Fruit fly (Drosophila melanogaster): Measurements from ENCODE around the gene DnaJ-1.
A peak's percentile ranks its signal among the peaks of the same experiment; 100 is the strongest.

DnaJ-1 gene

DNA sequence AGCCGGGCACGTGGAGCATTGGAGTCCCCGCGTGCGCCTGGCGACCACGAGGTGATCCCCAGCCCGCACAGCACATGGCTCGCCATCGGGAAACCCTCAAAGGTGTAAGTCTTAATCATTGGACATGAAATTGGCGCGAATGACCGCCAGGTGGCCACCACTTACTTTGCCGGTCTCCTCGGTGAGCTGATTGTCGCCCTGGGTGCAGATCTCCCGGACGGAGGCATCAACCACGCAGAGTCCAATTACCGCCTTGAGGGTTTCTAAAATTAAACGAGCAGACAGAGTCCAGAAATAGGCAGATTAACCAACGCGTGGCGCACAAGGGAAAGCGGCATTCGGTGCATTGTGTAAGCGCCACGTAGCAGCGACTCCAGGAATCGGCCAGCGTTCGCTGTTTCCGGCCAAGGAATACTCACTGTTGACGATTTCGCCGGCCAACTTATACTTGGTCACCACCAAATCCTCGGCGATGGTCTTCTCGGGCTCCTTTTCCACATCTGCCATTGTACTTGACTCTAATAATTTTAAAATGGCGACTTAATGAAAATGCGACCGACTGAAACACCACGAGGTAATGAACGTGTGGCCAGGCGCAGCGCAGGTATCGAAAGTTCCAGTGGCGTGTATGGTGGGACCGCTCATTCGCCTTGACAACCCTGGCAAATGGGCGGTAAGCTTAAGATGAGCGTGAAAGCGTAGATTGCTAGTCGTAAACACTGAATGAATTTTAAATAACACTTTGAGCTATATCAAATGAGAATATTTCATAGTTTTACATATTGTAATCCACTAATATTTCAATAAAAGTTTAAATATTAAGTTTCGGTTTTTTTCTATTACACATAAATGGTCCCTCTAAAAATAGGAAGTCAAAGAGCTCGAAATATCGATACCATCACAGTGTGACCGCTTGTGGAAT lies 13.2 kb upstream of the DnaJ-1 start, which contains the start of gene CG10576:
Gene CG10576 (minus strand): TSS at position 781 of the 922 bp plus-strand sequence.
- TF ChIP-seq CG32121 (GFP tag; IDR thresholded peaks at IDR 0.05) = no peak

DNA sequence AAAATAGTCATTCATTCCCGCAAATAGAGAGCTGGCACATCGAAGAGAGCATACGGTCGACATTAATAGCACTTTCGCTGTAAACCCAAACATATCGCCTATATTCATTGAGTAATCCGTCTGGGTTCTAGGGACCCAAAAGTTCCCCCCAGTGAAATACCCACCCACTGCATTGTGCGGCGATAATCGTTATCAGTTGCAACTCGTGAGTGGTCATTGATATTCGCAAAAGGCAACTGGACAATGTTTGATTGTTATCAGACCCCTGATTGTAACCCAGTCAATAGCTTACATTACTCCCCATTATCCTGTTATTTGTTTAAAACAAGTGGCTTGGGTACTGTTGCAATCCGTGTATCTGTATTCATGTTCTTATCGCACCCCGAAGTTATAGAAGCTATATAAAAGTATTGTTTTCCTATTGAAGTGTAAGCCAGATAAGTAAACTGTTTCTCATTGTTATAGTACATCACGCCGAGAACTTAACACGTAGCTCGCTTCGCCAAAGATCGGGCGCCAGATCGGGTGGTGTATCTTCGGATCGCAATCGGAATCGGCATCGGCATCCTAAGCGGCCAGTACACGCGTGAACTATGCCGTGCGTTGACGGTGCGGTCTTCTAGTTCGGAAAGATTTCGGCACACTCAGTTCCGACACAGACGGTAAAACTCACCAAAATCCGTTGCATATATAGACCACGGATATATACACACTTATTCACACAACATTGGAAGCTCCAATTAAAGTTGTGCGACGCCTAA lies 1.8 kb upstream of the DnaJ-1 start:
- TF ChIP-seq Snoo (tag; optimal IDR thresholded peaks at IDR 0.05) = no peak
- TF ChIP-seq CG12605 (GFP tag; IDR thresholded peaks at IDR 0.05) = 0 out of 2 replicates have a peak, but pooled peaks have one; percentile 15
- peak; percentile 17 for TF ChIP-seq EcR (GFP tag; optimal IDR thresholded peaks at IDR 0.05)

DNA sequence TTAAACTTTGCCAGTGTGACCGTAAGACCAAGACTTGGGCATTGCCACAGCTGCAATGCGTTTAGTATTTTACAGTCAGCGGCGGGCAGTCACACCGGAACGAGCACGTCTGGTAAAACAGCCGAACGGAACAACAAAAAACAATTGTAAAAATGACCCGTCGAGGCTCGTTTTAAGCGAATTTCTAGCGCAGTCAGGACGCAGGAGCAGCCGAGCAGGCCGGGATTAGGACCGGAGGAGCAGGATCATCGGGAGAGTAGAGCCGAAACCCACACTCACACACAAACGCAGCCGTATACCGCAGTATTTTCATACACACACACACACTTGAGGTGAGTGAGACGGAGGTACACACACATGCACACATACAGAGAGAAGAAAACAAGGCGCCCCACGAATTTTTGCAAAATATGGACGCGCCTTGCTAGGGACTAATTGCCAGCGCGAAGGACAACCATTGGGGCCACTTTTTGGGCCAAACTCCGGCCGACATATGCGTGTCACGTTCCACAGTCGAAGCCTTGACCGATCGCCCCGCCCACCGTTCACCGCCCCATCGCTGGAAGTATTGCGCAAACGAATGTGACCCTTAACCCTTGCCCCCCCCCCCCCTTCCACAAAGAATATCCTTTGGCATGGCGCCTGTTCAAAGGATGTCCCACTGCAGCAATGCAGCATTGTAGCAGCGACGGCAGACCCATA lies 1.1 kb upstream of the DnaJ-1 start, which contains the start of gene Usp47:
Gene Usp47 (plus strand): TSS at position 71 of the 702 bp plus-strand sequence.
- TF ChIP-seq EcR (GFP tag; optimal IDR thresholded peaks at IDR 0.05) = peak; percentile 22
- TF ChIP-seq CG13204 (GFP tag; optimal IDR thresholded peaks at IDR 0.05) = peak; percentile 25
- TF ChIP-seq gl (tag; optimal IDR thresholded peaks at IDR 0.05) = peak; percentile 3
- no peak for TF ChIP-seq CG15710 (tag; optimal IDR thresholded peaks at IDR 0.05)
- TF ChIP-seq CG17806 (tag; optimal IDR thresholded peaks at IDR 0.05) = peak; percentile 21
- no peak for TF ChIP-seq Pif1B (GFP tag; optimal IDR thresholded peaks at IDR 0.05)
- TF ChIP-seq CG10348 (GFP tag; IDR thresholded peaks at IDR 0.05) = no peak
- no peak for TF ChIP-seq D1 (tag; optimal IDR thresholded peaks at IDR 0.05)
- peak; percentile 47; the same call in 1 of the 2 replicates for TF ChIP-seq CG32121 (GFP tag; IDR thresholded peaks at IDR 0.05)
- no peak for TF ChIP-seq rn (GFP tag; IDR thresholded peaks at IDR 0.05)
- TF ChIP-seq Ets98B (GFP tag; IDR thresholded peaks at IDR 0.05) = no peak
- TF ChIP-seq CG34367 (tag; optimal IDR thresholded peaks at IDR 0.05) = no peak
- TF ChIP-seq CG14655 (GFP tag; optimal IDR thresholded peaks at IDR 0.05) = no peak
- no peak for TF ChIP-seq CG8159 (tag; optimal IDR thresholded peaks at IDR 0.05)
- TF ChIP-seq Snoo (tag; optimal IDR thresholded peaks at IDR 0.05) = no peak

DNA sequence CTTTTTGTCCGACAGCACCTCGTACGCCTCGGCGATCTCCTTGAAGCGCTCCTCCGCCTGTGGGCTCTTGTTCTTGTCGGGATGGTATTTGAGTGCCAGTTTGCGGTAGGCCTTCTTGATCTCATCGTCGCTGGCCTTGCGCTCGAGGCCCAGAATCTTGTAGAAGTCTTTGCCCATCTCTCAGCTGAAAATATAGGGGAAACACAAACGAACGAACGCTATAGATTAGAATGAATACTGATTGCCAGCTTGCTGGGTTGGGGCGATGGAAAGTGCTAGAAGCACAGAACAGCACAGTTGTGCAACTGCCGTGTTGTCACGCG lies 611 bp downstream of the DnaJ-1 start:
- TF ChIP-seq CG13204 (GFP tag; optimal IDR thresholded peaks at IDR 0.05) (no peak), EcR (GFP tag; optimal IDR thresholded peaks at IDR 0.05) (no peak), fd96Ca (GFP tag; IDR thresholded peaks at IDR 0.05) (no peak), CG9948 (tag; optimal IDR thresholded peaks at IDR 0.05) (no peak), CG32121 (GFP tag; IDR thresholded peaks at IDR 0.05) (no peak), CG34367 (tag; optimal IDR thresholded peaks at IDR 0.05) (no peak)

DNA sequence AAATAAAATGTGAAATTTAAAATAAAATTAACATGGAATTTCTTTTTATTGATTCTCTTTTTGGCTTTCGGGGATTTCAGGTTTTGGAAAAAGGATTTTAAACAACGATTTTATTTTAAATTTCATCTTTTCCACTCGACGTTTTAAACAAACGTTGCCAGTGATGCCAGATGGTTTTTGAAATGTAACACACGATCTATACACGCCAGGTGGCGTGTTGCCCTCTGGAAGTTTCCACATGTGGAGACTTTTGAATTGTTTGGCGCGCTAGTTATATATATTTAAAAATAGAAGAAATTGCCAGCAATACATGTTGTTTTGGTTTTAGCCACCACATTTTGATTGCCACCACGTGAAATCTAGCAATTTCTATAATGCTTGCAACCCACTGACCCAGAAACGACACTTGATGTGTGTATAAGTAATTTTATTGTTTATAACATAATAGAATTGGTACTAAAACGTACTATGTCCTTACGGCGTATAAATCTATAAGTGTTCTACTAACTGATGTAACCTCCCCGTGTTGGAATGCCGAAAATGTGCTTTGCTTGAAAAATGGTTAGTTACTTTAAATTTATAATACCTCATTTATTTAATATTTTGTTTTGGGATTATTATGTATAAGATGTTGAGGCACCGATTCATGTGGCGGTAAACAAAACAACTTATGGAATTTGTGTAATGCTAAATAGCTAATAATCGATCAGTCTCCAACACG lies 2.2 kb downstream of the DnaJ-1 start:
- 0 out of 3 replicates have a peak, but pooled peaks have one; percentile 38 for TF ChIP-seq CG4496 (GFP tag; IDR thresholded peaks at IDR 0.05)
- no peak for TF ChIP-seq EcR (GFP tag; optimal IDR thresholded peaks at IDR 0.05)

DNA sequence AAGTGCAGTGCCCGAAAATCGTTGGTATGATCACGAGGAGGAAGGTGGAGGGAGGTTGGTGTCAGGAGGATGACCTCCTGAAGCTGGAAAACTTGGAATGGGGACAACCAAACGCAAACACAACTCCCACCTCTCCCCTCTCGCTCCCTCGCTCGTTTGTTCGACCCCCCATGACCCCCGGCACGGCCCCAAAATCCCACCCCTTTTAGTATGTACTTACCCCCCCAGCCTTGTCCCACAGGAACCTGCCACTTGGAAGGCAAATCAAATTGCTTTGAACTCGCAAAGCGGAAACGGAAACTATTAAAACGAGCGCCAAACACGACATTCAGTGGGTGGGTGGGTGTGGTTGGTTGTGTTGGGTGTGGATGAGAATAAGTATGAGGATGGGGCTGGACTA lies 20.4 kb downstream of the DnaJ-1 start:
- no peak for TF ChIP-seq CG4496 (GFP tag; IDR thresholded peaks at IDR 0.05)

DNA sequence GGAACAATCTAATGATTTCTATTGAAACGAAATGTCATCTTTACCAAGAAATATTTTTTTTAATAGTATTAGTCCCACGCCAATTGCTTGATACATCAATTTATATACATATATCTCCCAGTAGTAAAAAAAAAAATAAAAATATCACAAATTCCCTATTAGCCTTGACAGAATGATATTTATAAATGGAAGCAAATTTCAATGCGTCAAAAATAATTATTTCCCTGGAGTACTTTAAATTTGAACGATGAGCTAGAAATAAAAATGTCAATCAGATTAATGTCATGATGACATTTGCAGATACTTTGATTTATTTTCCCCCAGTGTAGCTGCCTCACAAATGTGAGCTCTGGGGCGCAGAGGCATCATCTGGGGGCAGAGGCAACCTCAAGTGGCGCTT lies 39.0 kb downstream of the DnaJ-1 start, which contains the start of gene CG44521:
Gene CG44521 (plus strand): TSS at position 301 of the 400 bp plus-strand sequence.
- no peak for TF ChIP-seq Pif1B (GFP tag; optimal IDR thresholded peaks at IDR 0.05)
- TF ChIP-seq D1 (tag; optimal IDR thresholded peaks at IDR 0.05) = no peak
- TF ChIP-seq EcR (GFP tag; optimal IDR thresholded peaks at IDR 0.05) = no peak
- no peak for TF ChIP-seq fd96Ca (GFP tag; IDR thresholded peaks at IDR 0.05)
- no peak for TF ChIP-seq Pif1A (GFP tag; optimal IDR thresholded peaks at IDR 0.05)
- no peak for TF ChIP-seq CG13204 (GFP tag; optimal IDR thresholded peaks at IDR 0.05)
- TF ChIP-seq CG8159 (tag; optimal IDR thresholded peaks at IDR 0.05) = no peak
- no peak for TF ChIP-seq CG32121 (GFP tag; IDR thresholded peaks at IDR 0.05)
- TF ChIP-seq CG8301 (tag; optimal IDR thresholded peaks at IDR 0.05) = no peak
- no peak for TF ChIP-seq CG14655 (GFP tag; optimal IDR thresholded peaks at IDR 0.05)
